Fruit fly (Drosophila melanogaster) whole organism, embryonic: ENCODE results near the gene CG34309.

Experiments
- Abd-B ChIP-seq: fragments of 200-800 bp; sonication (Bioruptor generic); optimal IDR thresholded peaks from 2 replicates; lab custom pipeline; 2018; ENCODE audit warnings: missing biosample characterization, mild to moderate bottlenecking, missing genetic modification characterization, moderate library complexity
- CG10267 ChIP-seq: fragments of 200-800 bp; sonication (Bioruptor generic); optimal IDR thresholded peaks from 2 replicates; lab custom pipeline; 2018; ENCODE audit warnings: missing biosample characterization, mild to moderate bottlenecking, missing genetic modification characterization, moderate library complexity
- CG11085 ChIP-seq: fragments of 200-800 bp; sonication (Bioruptor generic); IDR thresholded peaks from 2 replicates; pipeline ENCODE4 v1.3.6; 2022; ENCODE audit warnings: missing biosample characterization, missing genetic modification characterization
- CG12769 ChIP-seq: fragments of 200-800 bp; sonication (Bioruptor generic); optimal IDR thresholded peaks from 2 replicates; lab custom pipeline; 2019; ENCODE audit warnings: missing biosample characterization, mild to moderate bottlenecking, missing genetic modification characterization, moderate library complexity
- CG13424 ChIP-seq: fragments of 200-800 bp; sonication (Bioruptor generic); optimal IDR thresholded peaks from 2 replicates; lab custom pipeline; 2019; ENCODE audit warnings: missing biosample characterization, mild to moderate bottlenecking, missing genetic modification characterization, moderate library complexity
- CG14710 ChIP-seq: fragments of 200-800 bp; sonication (Bioruptor generic); optimal IDR thresholded peaks from 3 replicates; lab custom pipeline; 2019; ENCODE audit warnings: missing biosample characterization, mild to moderate bottlenecking, missing genetic modification characterization, moderate library complexity
- CG14965 ChIP-seq: fragments of 200-800 bp; sonication (Bioruptor generic); optimal IDR thresholded peaks from 2 replicates; lab custom pipeline; 2016; ENCODE audit warnings: missing biosample characterization, missing genetic modification characterization, borderline replicate concordance
- CG15011 ChIP-seq: fragments of 200-800 bp; sonication (Bioruptor generic); optimal IDR thresholded peaks from 3 replicates; lab custom pipeline; 2018; ENCODE audit warnings: missing biosample characterization, mild to moderate bottlenecking, missing genetic modification characterization
- CG15073 ChIP-seq: fragments of 200-800 bp; sonication (Bioruptor generic); optimal IDR thresholded peaks from 2 replicates; lab custom pipeline; 2016; ENCODE audit warnings: missing biosample characterization, missing genetic modification characterization
- CG16813 ChIP-seq: fragments of 200-800 bp; sonication (Bioruptor generic); IDR thresholded peaks from 3 replicates; pipeline ENCODE4 v1.3.6; 2022; ENCODE audit warnings: missing biosample characterization, missing genetic modification characterization; ENCODE audit not compliant: partially characterized antibody
- CG18619 ChIP-seq: fragments of 200-800 bp; sonication (Bioruptor generic); optimal IDR thresholded peaks from 3 replicates; lab custom pipeline; 2017; ENCODE audit warnings: missing biosample characterization, mild to moderate bottlenecking, missing genetic modification characterization
- CG31441 ChIP-seq: fragments of 200-800 bp; sonication (Bioruptor generic); IDR thresholded peaks from 2 replicates; pipeline ENCODE4 v1.3.6; 2022; ENCODE audit warnings: missing biosample characterization, missing genetic modification characterization
- CG3163 ChIP-seq: fragments of 200-800 bp; sonication (Bioruptor generic); optimal IDR thresholded peaks from 3 replicates; lab custom pipeline; 2016; ENCODE audit warnings: missing biosample characterization, missing genetic modification characterization
- CG32767 ChIP-seq: fragments of 200-800 bp; sonication (Bioruptor generic); IDR thresholded peaks from 2 replicates; pipeline ENCODE4 v1.3.6; 2022; ENCODE audit warnings: missing biosample characterization, missing genetic modification characterization
- CG34224 ChIP-seq: fragments of 200-800 bp; sonication (Bioruptor generic); IDR thresholded peaks from 3 replicates; pipeline ENCODE4 v1.3.6; 2022; ENCODE audit warnings: missing biosample characterization, missing genetic modification characterization; ENCODE audit not compliant: partially characterized antibody
- CG3726 ChIP-seq: fragments of 200-800 bp; sonication (Bioruptor generic); IDR thresholded peaks from 3 replicates; pipeline ENCODE4, ENCODE4 v1.3.6; 2022; ENCODE audit warnings: missing biosample characterization, missing genetic modification characterization
- CG42726 ChIP-seq: fragments of 200-800 bp; sonication (Bioruptor generic); IDR thresholded peaks from 2 replicates; pipeline ENCODE4 v1.3.6; 2022; ENCODE audit warnings: missing biosample characterization, missing genetic modification characterization; ENCODE audit not compliant: partially characterized antibody
- CG43689 ChIP-seq: fragments of 200-800 bp; sonication (Bioruptor generic); IDR thresholded peaks from 2 replicates; pipeline ENCODE4 v1.3.6; 2022; ENCODE audit warnings: missing biosample characterization, missing genetic modification characterization
- CG4424 ChIP-seq: fragments of 200-800 bp; sonication (Bioruptor generic); optimal IDR thresholded peaks from 3 replicates; lab custom pipeline; 2016; ENCODE audit warnings: missing biosample characterization, missing genetic modification characterization
- CG4854 ChIP-seq: fragments of 200-800 bp; sonication (Bioruptor generic); optimal IDR thresholded peaks from 2 replicates; lab custom pipeline; 2016; ENCODE audit warnings: missing biosample characterization, missing genetic modification characterization, inconsistent platforms
- CG6683 ChIP-seq: fragments of 200-800 bp; sonication (Bioruptor generic); optimal IDR thresholded peaks from 2 replicates; lab custom pipeline; 2017; ENCODE audit warnings: missing biosample characterization, mild to moderate bottlenecking, missing genetic modification characterization, missing genetic modification reagents
- CG7271 ChIP-seq: fragments of 200-800 bp; sonication (Bioruptor generic); optimal IDR thresholded peaks from 2 replicates; lab custom pipeline; 2018; ENCODE audit warnings: missing biosample characterization, mild to moderate bottlenecking, missing genetic modification characterization, moderate library complexity
- CG7786 ChIP-seq: fragments of 200-800 bp; sonication (Bioruptor generic); optimal IDR thresholded peaks from 2 replicates; lab custom pipeline; 2016; ENCODE audit warnings: missing biosample characterization, missing genetic modification characterization
- CG8089 ChIP-seq: fragments of 200-800 bp; sonication (Bioruptor generic); optimal IDR thresholded peaks from 3 replicates; lab custom pipeline; 2016; ENCODE audit warnings: missing biosample characterization, missing genetic modification characterization
- CG8290 ChIP-seq, 3 experiments: fragments of 200-800 bp; sonication (Bioruptor generic); optimal IDR thresholded peaks; 2 replicates each; lab custom pipeline; 2016 to 2019; ENCODE audit warnings: missing biosample characterization in 3 of 3, missing genetic modification characterization in 3 of 3, mild to moderate bottlenecking in 2 of 3, moderate library complexity in 1 of 3
- CG9609 ChIP-seq: fragments of 200-800 bp; sonication (Bioruptor generic); optimal IDR thresholded peaks from 3 replicates; lab custom pipeline; 2016; ENCODE audit warnings: missing biosample characterization, missing genetic modification characterization
- CTCF ChIP-seq: fragments of 200-800 bp; sonication (Bioruptor generic); optimal IDR thresholded peaks from 2 replicates; lab custom pipeline; 2017; ENCODE audit warnings: missing biosample characterization, mild to moderate bottlenecking, missing genetic modification characterization, moderate library complexity
- Fer1 ChIP-seq: fragments of 200-800 bp; sonication (Bioruptor generic); optimal IDR thresholded peaks from 2 replicates; lab custom pipeline; 2017; ENCODE audit warnings: missing biosample characterization, mild to moderate bottlenecking, missing genetic modification characterization
- H2.0 ChIP-seq: fragments of 200-800 bp; sonication (Bioruptor generic); IDR thresholded peaks from 2 replicates; pipeline ENCODE4 v1.3.6; 2022; ENCODE audit warnings: missing biosample characterization, missing genetic modification characterization
- HLHmδ ChIP-seq: fragments of 200-800 bp; sonication (Bioruptor generic); optimal IDR thresholded peaks from 2 replicates; lab custom pipeline; 2018; ENCODE audit warnings: missing biosample characterization, mild to moderate bottlenecking, missing genetic modification characterization, moderate library complexity
- Hmx ChIP-seq: fragments of 200-800 bp; sonication (Bioruptor generic); optimal IDR thresholded peaks from 2 replicates; lab custom pipeline; 2016; ENCODE audit warnings: missing biosample characterization, missing genetic modification characterization
- Mrtf ChIP-seq: fragments of 200-800 bp; sonication (Bioruptor generic); IDR thresholded peaks from 3 replicates; pipeline ENCODE4 v1.3.6; 2022; ENCODE audit warnings: missing biosample characterization, missing genetic modification characterization
- Nf-YB ChIP-seq: fragments of 200-800 bp; sonication (Bioruptor generic); optimal IDR thresholded peaks from 3 replicates; lab custom pipeline; 2019; ENCODE audit warnings: missing biosample characterization, mild to moderate bottlenecking, missing genetic modification characterization, moderate library complexity
- Spps ChIP-seq: fragments of 200-800 bp; sonication (Bioruptor generic); optimal IDR thresholded peaks from 2 replicates; lab custom pipeline; 2018; ENCODE audit warnings: missing biosample characterization, mild to moderate bottlenecking, missing genetic modification characterization
- Xrp1 ChIP-seq: fragments of 200-800 bp; sonication (Bioruptor generic); IDR thresholded peaks from 2 replicates; pipeline ENCODE4 v1.3.6; 2022; ENCODE audit warnings: missing biosample characterization, missing genetic modification characterization
- al ChIP-seq: fragments of 200-800 bp; sonication (Bioruptor generic); IDR thresholded peaks from 2 replicates; pipeline ENCODE4 v1.3.6; 2022; ENCODE audit warnings: missing biosample characterization, missing genetic modification characterization
- ap ChIP-seq: fragments of 200-800 bp; sonication (Bioruptor generic); IDR thresholded peaks from 2 replicates; pipeline ENCODE4 v1.3.6; 2022; ENCODE audit warnings: missing biosample characterization, missing genetic modification characterization
- croc ChIP-seq: fragments of 200-800 bp; sonication (Bioruptor generic); conservative IDR thresholded peaks from 3 replicates; pipeline ENCODE4 v1.3.6; 2022; ENCODE audit warnings: missing biosample characterization, missing genetic modification characterization
- dmrt11E ChIP-seq: fragments of 200-800 bp; sonication (Bioruptor generic); optimal IDR thresholded peaks from 3 replicates; lab custom pipeline; 2018; ENCODE audit warnings: missing biosample characterization, mild to moderate bottlenecking, missing genetic modification characterization, moderate library complexity
- emc ChIP-seq: fragments of 200-800 bp; sonication (Bioruptor generic); optimal IDR thresholded peaks from 2 replicates; lab custom pipeline; 2016; ENCODE audit warnings: missing biosample characterization, missing genetic modification characterization
- gcm2 ChIP-seq: fragments of 200-800 bp; sonication (Bioruptor generic); optimal IDR thresholded peaks from 2 replicates; lab custom pipeline; 2016; ENCODE audit warnings: missing biosample characterization, missing genetic modification characterization
- her ChIP-seq: fragments of 200-800 bp; sonication (Bioruptor generic); optimal IDR thresholded peaks from 2 replicates; lab custom pipeline; 2016; ENCODE audit warnings: missing biosample characterization, missing genetic modification characterization
- lov ChIP-seq, 2 experiments: fragments of 200-800 bp in 1 of 2; fragments of >200 bp in 1 of 2; sonication (Bioruptor generic) in 1 of 2; IDR thresholded peaks in 1 of 2; optimal IDR thresholded peaks in 1 of 2; 2 replicates in 1 of 2; 3 replicates in 1 of 2; pipeline versions ENCODE4 v1.3.6 to Lab custom; 2017 to 2022; ENCODE audit warnings: missing biosample characterization in 1 of 2, missing genetic modification characterization in 1 of 2
- psq ChIP-seq: fragments of 200-800 bp; sonication (Bioruptor generic); optimal IDR thresholded peaks from 2 replicates; lab custom pipeline; 2017; ENCODE audit warnings: missing biosample characterization, missing genetic modification characterization
- tap ChIP-seq: fragments of 200-800 bp; optimal IDR thresholded peaks from 3 replicates; lab custom pipeline; 2019; ENCODE audit warnings: missing biosample characterization, mild to moderate bottlenecking, missing genetic modification characterization, moderate library complexity
- vfl ChIP-seq: fragments of 200-800 bp; sonication (Bioruptor generic); optimal IDR thresholded peaks from 2 replicates; lab custom pipeline; 2016; ENCODE audit warnings: missing biosample characterization, missing genetic modification characterization
- zen2 ChIP-seq: fragments of 200-800 bp; sonication (Bioruptor generic); IDR thresholded peaks from 3 replicates; pipeline ENCODE4 v1.3.6; 2022; ENCODE audit warnings: missing biosample characterization, missing genetic modification characterization; ENCODE audit not compliant: partially characterized antibody

The CG34309 gene

DNA sequence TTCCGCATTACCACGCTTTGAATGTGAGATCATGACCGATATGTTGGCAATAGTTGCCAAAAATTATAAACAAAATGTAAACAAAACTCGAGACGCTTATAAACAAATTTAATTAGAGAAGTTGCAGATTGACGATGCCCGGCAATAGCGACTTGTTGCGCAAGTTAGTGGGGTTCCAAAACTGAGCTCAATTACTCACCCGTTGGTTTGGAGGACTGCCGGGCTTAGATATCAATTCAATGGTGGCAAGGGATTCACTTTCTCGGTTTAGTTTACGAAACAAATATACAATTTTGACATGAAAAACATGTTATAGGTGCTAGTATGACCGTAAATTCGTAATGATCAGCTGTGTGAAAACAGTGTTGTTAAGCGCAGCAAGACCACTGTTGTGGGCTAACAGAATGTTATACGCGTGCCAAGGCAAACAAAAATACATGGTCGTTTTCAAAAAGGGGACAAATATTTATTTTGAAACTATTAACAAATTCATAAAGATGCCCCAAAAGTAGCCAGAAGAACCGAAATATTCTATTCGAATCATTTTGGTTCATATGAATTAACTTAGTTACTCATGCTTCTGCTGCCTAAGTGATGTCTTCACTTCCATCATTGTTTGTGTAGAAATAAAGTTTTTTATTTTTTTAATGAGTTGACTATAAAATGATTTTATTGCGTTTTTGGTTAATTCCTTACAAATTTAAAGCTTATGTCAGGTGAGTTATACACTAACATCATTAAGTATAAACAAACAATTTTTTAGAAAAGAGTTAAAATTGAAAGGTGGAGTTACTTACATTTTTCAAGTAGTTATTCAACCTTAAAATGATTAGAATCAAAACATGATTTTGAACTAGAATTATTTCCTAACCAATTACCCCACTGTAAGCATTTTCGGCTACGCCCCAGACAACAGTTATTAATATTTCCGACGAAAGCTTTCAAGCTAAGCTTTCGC lies 5.6 kb upstream of the CG34309 start, which contains the start of gene Elp6 (continued):
- TF ChIP-seq CG31441 (GFP tag; lab: Robert Waterston, UW): peak; percentile 75; the same call in 1 of the 2 replicates
- TF ChIP-seq CG8089 (GFP tag; lab: Kevin White, UChicago): no peak
- no peak for TF ChIP-seq CG43689
- no peak for TF ChIP-seq CG34224 (GFP tag; lab: Robert Waterston, UW)
- TF ChIP-seq CG32767 (GFP tag; lab: Robert Waterston, UW): peak; percentile 52; the same call in 1 of the 2 replicates
- TF ChIP-seq her (GFP tag; lab: Kevin White, UChicago): no peak
- peak; percentile 0 for TF ChIP-seq Nf-YB (GFP tag; lab: Kevin White, UChicago)
- TF ChIP-seq CG3163 (GFP tag; lab: Kevin White, UChicago): peak; percentile 30
- peak; percentile 49 for TF ChIP-seq gcm2
- TF ChIP-seq CG9609 (GFP tag; lab: Kevin White, UChicago): peak; percentile 51
- peak; percentile 74 for TF ChIP-seq H2.0 (GFP tag; lab: Robert Waterston, UW)
- no peak for TF ChIP-seq CG7271 (tag; lab: Kevin White, UChicago)
- TF ChIP-seq emc (GFP tag; lab: Kevin White, UChicago): peak; percentile 48
- TF ChIP-seq CG6683 (GFP tag; lab: Kevin White, UChicago): peak; percentile 19
- no peak for TF ChIP-seq CG15073
- TF ChIP-seq Abd-B: peak; percentile 13
- peak; percentile 51; the same call in 1 of the 2 replicates for TF ChIP-seq Xrp1 (GFP tag; lab: Robert Waterston, UW)
- no peak for TF ChIP-seq HLHmδ (GFP tag; lab: Kevin White, UChicago)
- no peak for TF ChIP-seq vfl (GFP tag; lab: Kevin White, UChicago)
- TF ChIP-seq CG4854 (GFP tag; lab: Kevin White, UChicago): no peak
- peak; percentile 81 for TF ChIP-seq CG18619
- TF ChIP-seq CG4424 (GFP tag; lab: Kevin White, UChicago): peak; percentile 79
- TF ChIP-seq CG42726 (GFP tag; lab: Robert Waterston, UW): no peak
- peak; percentile 64 for TF ChIP-seq CG15011 (GFP tag; lab: Kevin White, UChicago)
- TF ChIP-seq croc (GFP tag; lab: Robert Waterston, UW): no peak
- no peak for TF ChIP-seq CG14965 (GFP tag; lab: Kevin White, UChicago)
- peak; percentile 52 for TF ChIP-seq ap (GFP tag; lab: Robert Waterston, UW)
- no peak for TF ChIP-seq Spps (tag; lab: Kevin White, UChicago)
- TF ChIP-seq Fer1 (GFP tag; lab: Kevin White, UChicago): peak; percentile 47
- TF ChIP-seq al: peak; percentile 35; the same call in 1 of the 2 replicates
- no peak for TF ChIP-seq zen2 (GFP tag; lab: Robert Waterston, UW)
- no peak for TF ChIP-seq CTCF (GFP tag; lab: Kevin White, UChicago)
- peak; percentile 35 for TF ChIP-seq CG7786
- TF ChIP-seq Mrtf (GFP tag; lab: Robert Waterston, UW): peak; percentile 70; the same call in 2 of the 3 replicates
- peak; percentile 48; the same call in 1 of the 2 replicates for TF ChIP-seq CG11085 (GFP tag; lab: Robert Waterston, UW)
- TF ChIP-seq CG10267 (tag; lab: Kevin White, UChicago): peak; percentile 81
- TF ChIP-seq CG16813 (GFP tag; lab: Robert Waterston, UW): no peak
- no peak for TF ChIP-seq lov (optimal IDR thresholded peaks at IDR 0.05; lab: Kevin White, UChicago)
- TF ChIP-seq lov (GFP tag; IDR thresholded peaks at IDR 0.05; lab: Robert Waterston, UW): no peak
- TF ChIP-seq dmrt11E (tag; lab: Kevin White, UChicago): no peak
- peak; percentile 27 for TF ChIP-seq CG14710 (tag; lab: Kevin White, UChicago)
- peak; percentile 47 for TF ChIP-seq tap (tag; lab: Kevin White, UChicago)
- TF ChIP-seq psq (GFP tag; lab: Kevin White, UChicago): peak; percentile 3
- TF ChIP-seq CG13424 (tag; lab: Kevin White, UChicago): peak; percentile 67
- TF ChIP-seq CG3726 (GFP tag; lab: Robert Waterston, UW): no peak
- TF ChIP-seq Hmx (GFP tag; lab: Kevin White, UChicago): peak; percentile 28
- TF ChIP-seq CG12769 (tag; lab: Kevin White, UChicago): peak; percentile 34
- no peak for TF ChIP-seq CG8290 (GFP tag; optimal IDR thresholded peaks at IDR 0.05; lab: Kevin White, UChicago)
- TF ChIP-seq CG8290 (tag; optimal IDR thresholded peaks at IDR 0.05; lab: Kevin White, UChicago): peak in 1 of 2 experiments; percentile 62
